Worm (Caenorhabditis elegans): Measurements from ENCODE around the gene ZK856.14.

DNA sequence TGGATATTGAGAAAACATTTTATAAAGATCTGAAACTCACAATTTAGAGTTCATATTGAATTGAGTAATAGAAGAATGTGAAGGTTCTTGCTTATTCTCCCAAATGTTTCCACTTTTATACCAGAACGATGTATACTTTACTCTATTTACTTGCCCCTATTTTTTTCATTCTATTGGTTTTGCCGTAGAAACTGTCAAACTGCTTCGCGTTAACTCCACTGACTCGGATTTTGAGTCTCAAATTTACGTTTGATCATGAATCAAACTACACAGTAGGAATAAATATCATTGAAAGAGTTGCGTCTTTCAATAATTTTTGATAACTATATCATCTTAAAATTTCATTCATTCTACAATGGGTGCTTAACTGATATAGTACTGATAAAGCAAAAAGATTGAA lies 23.0 kb downstream of the ZK856.14 start, which contains the start of gene fipr-8:
- TF ChIP-seq nhr-12 (tag; optimal IDR thresholded peaks at IDR 0.05) (no peak), ztf-11 (tag; optimal IDR thresholded peaks at IDR 0.05) (no peak), nhr-237 (tag; optimal IDR thresholded peaks at IDR 0.05) (no peak), zag-1 (tag; optimal IDR thresholded peaks at IDR 0.05) (no peak), unc-62 (GFP tag; optimal IDR thresholded peaks at IDR 0.05) (no peak), alr-1 (tag; optimal IDR thresholded peaks at IDR 0.05) (no peak), ama-1 (optimal IDR thresholded peaks at IDR 0.05) (no peak), aly-2 (tag; optimal IDR thresholded peaks at IDR 0.05) (no peak), skn-1 (tag; optimal IDR thresholded peaks at IDR 0.05) (no peak), mab-5 (tag; optimal IDR thresholded peaks at IDR 0.05) (no peak)

All from whole organism, L2 larva.